Worm (Caenorhabditis elegans) whole organism, young adult: ENCODE data around the gene skp-1.

ENCODE experiments used
- Y79H2A.3 ChIP-seq: fragments of 200-800 bp; sonication (Bioruptor generic); conservative IDR thresholded peaks from 2 replicates; pipeline ENCODE4 v1.3.6; 2022; ENCODE audit warnings: missing genetic modification reagents, missing genetic modification characterization, missing compliant biosample characterization
- bed-2 ChIP-seq: fragments of 200-800 bp; sonication (Bioruptor generic); IDR thresholded peaks from 2 replicates; pipeline ENCODE4 v1.3.6; 2022; ENCODE audit warnings: missing genetic modification reagents, missing genetic modification characterization, missing compliant biosample characterization
- ceh-91 ChIP-seq: fragments of 200-800 bp; sonication (Bioruptor generic); IDR thresholded peaks from 2 replicates; pipeline ENCODE4 v1.3.6; 2022; ENCODE audit warnings: missing genetic modification reagents, missing genetic modification characterization, missing compliant biosample characterization
- die-1 ChIP-seq: sonication (generic microtip); optimal IDR thresholded peaks from 2 replicates; lab custom pipeline; 2016; ENCODE audit warnings: missing genotype, mild to moderate bottlenecking, missing genetic modification characterization, missing compliant biosample characterization
- egrh-3 ChIP-seq: fragments of 200-800 bp; sonication (Bioruptor generic); IDR thresholded peaks from 2 replicates; pipeline ENCODE4 v1.3.6; 2022; ENCODE audit warnings: missing genetic modification reagents, missing genetic modification characterization, missing compliant biosample characterization
- hmg-1.2 ChIP-seq: fragments of 200-800 bp; sonication (Bioruptor generic); IDR thresholded peaks from 2 replicates; pipeline ENCODE4 v1.3.6; 2022; ENCODE audit warnings: missing genetic modification reagents, missing genetic modification characterization, missing compliant biosample characterization
- let-607 ChIP-seq, 2 experiments: fragments of 200-800 bp in 1 of 2; sonication (Bioruptor generic) in 1 of 2; sonication (generic microtip) in 1 of 2; optimal IDR thresholded peaks; 2 replicates each; lab custom pipeline; 2016 to 2018; ENCODE audit warnings: mild to moderate bottlenecking in 2 of 2, missing compliant biosample characterization in 2 of 2, missing genetic modification characterization in 2 of 2, moderate library complexity in 2 of 2, missing genotype in 1 of 2
- mes-4 ChIP-seq: sonication (generic microtip); optimal IDR thresholded peaks from 2 replicates; lab custom pipeline; 2016; ENCODE audit warnings: missing genotype, missing genetic modification characterization, missing compliant biosample characterization
- sdz-38 ChIP-seq: sonication (generic microtip); optimal IDR thresholded peaks from 2 replicates; lab custom pipeline; 2016; ENCODE audit warnings: missing genotype, missing genetic modification characterization, missing compliant biosample characterization
- snpc-1.3 ChIP-seq: sonication (generic microtip); optimal IDR thresholded peaks from 2 replicates; lab custom pipeline; 2017; ENCODE audit warnings: missing genetic modification characterization, mild to moderate bottlenecking, missing compliant biosample characterization, antibody characterized with exemption, moderate library complexity, missing genotype, missing genetic modification reagents; ENCODE audit not compliant: insufficient read depth
- unc-130 ChIP-seq: sonication (generic microtip); optimal IDR thresholded peaks from 2 replicates; lab custom pipeline; 2016; ENCODE audit warnings: missing genetic modification reagents, missing genetic modification characterization, missing compliant biosample characterization
- xnd-1 ChIP-seq: sonication (generic microtip); optimal IDR thresholded peaks from 2 replicates; lab custom pipeline; 2016; ENCODE audit warnings: missing genotype, missing genetic modification reagents, missing genetic modification characterization, missing compliant biosample characterization

ce11 chrV:11605227-11605626 is 40.1 kb upstream of the skp-1 start:
- TF ChIP-seq snpc-1.3 (tag; lab: Kevin White, UChicago) (no peak), Y79H2A.3 (GFP tag; lab: Robert Waterston, UW) (no peak), let-607 (tag; optimal IDR thresholded peaks at IDR 0.05; lab: Kevin White, UChicago) (no peak), ceh-91 (GFP tag; lab: Robert Waterston, UW) (no peak), egrh-3 (no peak), xnd-1 (tag; lab: Kevin White, UChicago) (no peak), mes-4 (tag; lab: Kevin White, UChicago) (no peak), die-1 (no peak), unc-130 (GFP tag; lab: Kevin White, UChicago) (no peak), hmg-1.2 (GFP tag; lab: Robert Waterston, UW) (no peak), sdz-38 (tag; lab: Kevin White, UChicago) (no peak), bed-2 (GFP tag; lab: Robert Waterston, UW) (no peak)
